Worm (Caenorhabditis elegans): Measurements from ENCODE around the gene F48G7.5.

Gene F48G7.5

DNA sequence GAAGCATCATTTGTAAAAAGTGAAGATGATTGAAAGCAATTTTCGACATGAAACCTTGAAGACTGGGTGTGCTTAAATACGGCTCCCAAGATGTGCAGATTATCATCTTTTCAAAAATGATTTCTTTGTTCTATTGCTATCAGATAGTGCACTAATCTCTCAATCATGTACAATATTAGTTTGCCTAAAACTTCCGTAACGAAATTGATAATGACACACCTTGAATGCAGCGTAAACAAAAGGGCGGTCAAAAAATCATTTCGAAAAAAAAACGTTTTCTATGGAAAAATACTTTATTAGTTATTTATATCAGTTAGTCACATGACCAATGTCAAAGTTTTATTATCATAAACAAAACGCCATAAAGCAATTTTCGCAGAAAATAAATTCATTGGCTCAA is at the start of gene F48G7.5:
TSS of gene F48G7.5 (minus strand) at position 34 of the 400 bp plus-strand sequence.
- TF ChIP-seq T22C8.4 (GFP tag; IDR thresholded peaks at IDR 0.05) (no peak), ztf-29 (GFP tag; IDR thresholded peaks at IDR 0.05) (no peak), med-1 (GFP tag; optimal IDR thresholded peaks at IDR 0.05; ENCODE audit: insufficient read depth) (no peak), ref-1 (GFP tag; conservative IDR thresholded peaks at IDR 0.05) (no peak), tab-1 (GFP tag; IDR thresholded peaks at IDR 0.05) (no peak), cog-1 (tag; optimal IDR thresholded peaks at IDR 0.05) (no peak), klf-2 (GFP tag; conservative IDR thresholded peaks at IDR 0.05) (no peak), flt-1 (GFP tag; IDR thresholded peaks at IDR 0.05) (no peak), ztf-23 (GFP tag; IDR thresholded peaks at IDR 0.05) (no peak)

DNA sequence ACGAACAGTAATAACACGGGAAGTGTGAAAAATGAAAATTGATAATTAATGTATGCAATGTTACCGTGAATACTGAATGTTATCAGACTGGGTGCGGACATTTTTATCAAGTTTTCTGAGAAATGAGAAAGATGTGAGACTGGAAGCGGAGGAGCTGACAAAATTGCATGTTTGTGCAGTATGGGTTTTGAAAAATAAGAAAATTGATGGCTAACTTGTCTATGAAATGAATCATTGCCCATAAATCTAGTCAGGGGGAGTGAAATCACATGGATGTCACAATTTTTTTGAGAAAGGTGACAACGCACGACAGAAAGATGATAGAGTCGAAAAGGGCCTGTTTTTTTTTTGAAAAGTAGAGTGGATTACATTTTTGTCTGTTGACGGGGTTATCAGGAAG is 48.6 kb upstream of the F48G7.5 start, which contains the start of gene sru-24:
TSS of gene sru-24 (minus strand) at position 101 of the 400 bp plus-strand sequence.
- TF ChIP-seq ref-1 (GFP tag; conservative IDR thresholded peaks at IDR 0.05) (no peak), ztf-23 (GFP tag; IDR thresholded peaks at IDR 0.05) (no peak), cog-1 (tag; optimal IDR thresholded peaks at IDR 0.05) (no peak), ztf-29 (GFP tag; IDR thresholded peaks at IDR 0.05) (no peak), T22C8.4 (GFP tag; IDR thresholded peaks at IDR 0.05) (no peak), klf-2 (GFP tag; conservative IDR thresholded peaks at IDR 0.05) (no peak), flt-1 (GFP tag; IDR thresholded peaks at IDR 0.05) (no peak), med-1 (GFP tag; optimal IDR thresholded peaks at IDR 0.05; ENCODE audit: insufficient read depth) (no peak), tab-1 (GFP tag; IDR thresholded peaks at IDR 0.05) (no peak)

ce11 chrV:667459-667858 is 44.7 kb upstream of the F48G7.5 start, which contains the start of gene nhr-180:
Gene nhr-180, minus strand, starts transcription at chrV:667510.
- TF ChIP-seq med-1 (GFP tag; optimal IDR thresholded peaks at IDR 0.05; ENCODE audit: insufficient read depth) (no peak), tab-1 (GFP tag; IDR thresholded peaks at IDR 0.05) (no peak), T22C8.4 (GFP tag; IDR thresholded peaks at IDR 0.05) (no peak), ref-1 (GFP tag; conservative IDR thresholded peaks at IDR 0.05) (no peak), klf-2 (GFP tag; conservative IDR thresholded peaks at IDR 0.05) (no peak), ztf-29 (GFP tag; IDR thresholded peaks at IDR 0.05) (no peak), ztf-23 (GFP tag; IDR thresholded peaks at IDR 0.05) (no peak), flt-1 (GFP tag; IDR thresholded peaks at IDR 0.05) (no peak), cog-1 (tag; optimal IDR thresholded peaks at IDR 0.05) (no peak)

DNA sequence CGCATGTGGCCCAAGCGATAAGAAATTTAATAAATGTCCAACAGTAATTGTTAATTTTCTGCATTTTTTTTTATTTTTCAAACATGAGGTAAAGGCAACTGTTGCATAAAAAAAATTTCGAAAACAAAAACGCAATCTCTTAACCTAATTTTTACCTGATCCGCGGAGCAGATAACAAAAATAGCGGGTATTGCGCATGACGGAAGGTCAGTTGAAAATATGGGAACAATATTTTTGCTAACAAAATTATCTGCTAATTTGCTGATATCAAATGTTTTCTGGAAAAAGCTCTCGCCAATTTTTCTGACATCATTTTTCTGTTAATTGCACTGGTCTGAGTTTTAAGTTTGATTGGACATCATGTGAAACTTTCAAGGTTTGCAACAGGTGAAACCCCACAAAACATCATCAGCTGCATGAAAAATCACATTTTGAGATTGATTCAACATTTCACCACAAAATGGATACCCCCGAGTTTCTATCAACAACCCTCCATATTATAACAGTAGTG is 41.7 kb upstream of the F48G7.5 start, which contains the start of the genes F31F4.11 and srh-266:
TSS of gene F31F4.11 (minus strand) at position 101 of the 511 bp plus-strand sequence.
TSS of gene srh-266 (plus strand) at position 461 of the 511 bp plus-strand sequence.
- TF ChIP-seq flt-1 (GFP tag; IDR thresholded peaks at IDR 0.05) (no peak), tab-1 (GFP tag; IDR thresholded peaks at IDR 0.05) (no peak), cog-1 (tag; optimal IDR thresholded peaks at IDR 0.05) (no peak), ref-1 (GFP tag; conservative IDR thresholded peaks at IDR 0.05) (no peak), T22C8.4 (GFP tag; IDR thresholded peaks at IDR 0.05) (no peak), med-1 (GFP tag; optimal IDR thresholded peaks at IDR 0.05; ENCODE audit: insufficient read depth) (no peak), klf-2 (GFP tag; conservative IDR thresholded peaks at IDR 0.05) (no peak), ztf-23 (GFP tag; IDR thresholded peaks at IDR 0.05) (no peak), ztf-29 (GFP tag; IDR thresholded peaks at IDR 0.05) (no peak)

DNA sequence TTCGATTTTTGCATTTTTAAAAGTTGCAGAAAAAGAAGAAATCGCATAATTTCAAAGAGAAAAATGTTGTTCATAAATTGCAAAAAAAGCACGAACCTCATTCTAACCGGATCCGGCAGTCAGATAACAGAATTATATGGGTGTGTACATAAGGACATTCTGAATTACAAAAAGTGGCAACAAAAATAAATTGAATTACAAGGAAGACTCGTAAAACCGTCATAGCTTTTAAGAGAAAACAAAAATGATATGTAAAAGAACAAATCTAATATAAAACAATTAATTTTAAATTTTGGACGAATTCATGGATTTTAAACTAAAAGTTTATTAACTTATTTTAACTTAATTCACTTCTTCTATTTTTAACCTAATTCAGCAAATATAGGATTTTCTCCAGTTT is 37.5 kb upstream of the F48G7.5 start, which contains the start of gene F31F4.17:
TSS of gene F31F4.17 (minus strand) at position 101 of the 400 bp plus-strand sequence.
- TF ChIP-seq klf-2 (GFP tag; conservative IDR thresholded peaks at IDR 0.05) (no peak), T22C8.4 (GFP tag; IDR thresholded peaks at IDR 0.05) (no peak), med-1 (GFP tag; optimal IDR thresholded peaks at IDR 0.05; ENCODE audit: insufficient read depth) (no peak), cog-1 (tag; optimal IDR thresholded peaks at IDR 0.05) (no peak), ztf-23 (GFP tag; IDR thresholded peaks at IDR 0.05) (no peak), flt-1 (GFP tag; IDR thresholded peaks at IDR 0.05) (no peak), ztf-29 (GFP tag; IDR thresholded peaks at IDR 0.05) (no peak), ref-1 (GFP tag; conservative IDR thresholded peaks at IDR 0.05) (no peak)

DNA sequence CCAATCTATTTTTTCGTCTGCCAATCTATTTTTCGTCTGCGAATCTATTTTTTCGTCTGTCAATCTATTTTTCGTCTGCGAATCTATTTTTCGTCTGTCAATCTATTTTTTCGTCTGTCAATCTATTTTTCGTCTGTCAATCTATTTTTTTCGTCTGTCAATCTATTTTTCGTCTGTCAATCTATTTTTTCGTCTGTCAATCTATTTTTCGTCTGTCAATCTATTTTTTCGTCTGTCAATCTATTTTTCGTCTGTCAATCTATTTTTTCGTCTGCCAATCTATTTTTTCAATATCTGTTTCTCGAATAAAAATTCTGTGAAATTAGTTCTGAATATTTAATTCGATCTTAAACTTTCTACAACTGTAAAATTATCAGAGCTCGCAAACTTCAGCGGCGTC is 35.4 kb upstream of the F48G7.5 start:
- TF ChIP-seq flt-1 (GFP tag; IDR thresholded peaks at IDR 0.05): peak; percentile 68; the same call in 1 of the 2 replicates
- TF ChIP-seq klf-2 (GFP tag; conservative IDR thresholded peaks at IDR 0.05): peak; percentile 59; the same call in 1 of the 2 replicates

ce11 chrV:657678-658077 is 34.9 kb upstream of the F48G7.5 start, which contains the start of gene srh-246:
Gene srh-246, minus strand, starts transcription at chrV:657778.
- TF ChIP-seq T22C8.4 (GFP tag; IDR thresholded peaks at IDR 0.05) (no peak), ref-1 (GFP tag; conservative IDR thresholded peaks at IDR 0.05) (no peak), tab-1 (GFP tag; IDR thresholded peaks at IDR 0.05) (no peak), klf-2 (GFP tag; conservative IDR thresholded peaks at IDR 0.05) (no peak), flt-1 (GFP tag; IDR thresholded peaks at IDR 0.05) (no peak), ztf-29 (GFP tag; IDR thresholded peaks at IDR 0.05) (no peak), ztf-23 (GFP tag; IDR thresholded peaks at IDR 0.05) (no peak)

ce11 chrV:655823-656222 is 33.1 kb upstream of the F48G7.5 start, which contains the start of gene srh-245:
Gene srh-245, minus strand, starts transcription at chrV:655923.
- TF ChIP-seq ztf-29 (GFP tag; IDR thresholded peaks at IDR 0.05) (no peak), med-1 (GFP tag; optimal IDR thresholded peaks at IDR 0.05; ENCODE audit: insufficient read depth) (no peak), klf-2 (GFP tag; conservative IDR thresholded peaks at IDR 0.05) (no peak), tab-1 (GFP tag; IDR thresholded peaks at IDR 0.05) (no peak), ref-1 (GFP tag; conservative IDR thresholded peaks at IDR 0.05) (no peak), cog-1 (tag; optimal IDR thresholded peaks at IDR 0.05) (no peak), flt-1 (GFP tag; IDR thresholded peaks at IDR 0.05) (no peak), ztf-23 (GFP tag; IDR thresholded peaks at IDR 0.05) (no peak), T22C8.4 (GFP tag; IDR thresholded peaks at IDR 0.05) (no peak)

DNA sequence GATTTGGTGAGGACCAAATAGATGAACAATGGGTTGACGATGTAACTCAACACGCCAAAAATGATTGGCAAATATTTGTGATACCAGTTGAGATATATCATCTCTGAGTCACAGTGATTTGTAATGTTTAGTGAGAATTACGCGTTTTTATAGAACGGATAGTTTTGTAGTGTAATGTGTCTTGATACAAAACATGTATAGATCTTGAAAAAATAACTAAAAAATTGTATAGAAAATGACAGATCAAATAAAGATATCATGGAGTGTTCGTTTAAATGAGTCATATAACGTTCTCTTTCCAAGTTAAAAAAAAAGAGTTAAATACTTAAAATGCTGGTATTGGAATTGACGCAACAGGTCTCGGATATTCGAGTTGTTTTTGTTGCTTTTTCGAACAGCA is 31.7 kb upstream of the F48G7.5 start, which contains the start of gene srj-6:
TSS of gene srj-6 (minus strand) at position 101 of the 400 bp plus-strand sequence.
- TF ChIP-seq ztf-29 (GFP tag; IDR thresholded peaks at IDR 0.05) (no peak), cog-1 (tag; optimal IDR thresholded peaks at IDR 0.05) (no peak), flt-1 (GFP tag; IDR thresholded peaks at IDR 0.05) (no peak)

- no peak for TF ChIP-seq T22C8.4 (GFP tag; IDR thresholded peaks at IDR 0.05)
- TF ChIP-seq flt-1 (GFP tag; IDR thresholded peaks at IDR 0.05): no peak
- TF ChIP-seq tab-1 (GFP tag; IDR thresholded peaks at IDR 0.05): no peak
- TF ChIP-seq ztf-23 (GFP tag; IDR thresholded peaks at IDR 0.05): no peak
- TF ChIP-seq klf-2 (GFP tag; conservative IDR thresholded peaks at IDR 0.05): no peak
- TF ChIP-seq ref-1 (GFP tag; conservative IDR thresholded peaks at IDR 0.05): no peak
- no peak for TF ChIP-seq cog-1 (tag; optimal IDR thresholded peaks at IDR 0.05)
These were observed 30.2 kb upstream of the F48G7.5 start, which contains the start of gene srj-5 for ce11 chrV:652940-653339. Gene srj-5, minus strand, starts transcription at chrV:653040.
